Fruit fly (Drosophila melanogaster) whole organism, larva: ENCODE data around the gene Ccdc56.

Source experiments
- noc ChIP-seq: fragments of 200-800 bp; sonication (Bioruptor generic); optimal IDR thresholded peaks from 3 replicates; lab custom pipeline; 2019; ENCODE audit warnings: missing biosample characterization, mild to moderate bottlenecking, missing genetic modification characterization, moderate library complexity

Gene Ccdc56

DNA sequence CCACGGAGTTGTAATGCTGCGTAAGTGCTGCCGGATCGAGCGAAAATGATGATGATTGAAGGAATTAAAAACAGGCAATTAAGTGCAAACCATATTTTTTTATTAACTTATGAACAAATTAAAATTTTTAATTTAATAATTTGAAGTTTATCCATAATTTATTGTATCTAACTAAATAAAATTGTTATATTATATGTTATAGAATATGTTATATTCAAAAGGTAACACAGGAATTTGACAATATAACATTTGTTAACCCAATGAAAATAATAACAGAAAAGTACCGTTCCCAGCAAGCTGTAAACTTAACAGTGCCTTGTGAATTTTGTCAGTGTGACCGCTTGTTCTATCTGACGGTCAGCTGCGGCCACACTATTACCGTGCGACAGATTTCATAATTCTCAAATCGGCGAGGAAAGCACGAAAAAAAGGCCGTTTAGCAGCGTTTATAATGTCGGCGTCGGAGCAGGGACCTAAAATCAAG, at the start of gene Ccdc56, which contains the start of gene mtTFB1:
Gene Ccdc56 (plus strand): TSS at position 347 of the 484 bp plus-strand sequence.
Gene mtTFB1 (plus strand): TSS at position 347 of the 484 bp plus-strand sequence.
- no peak for TF ChIP-seq noc

DNA sequence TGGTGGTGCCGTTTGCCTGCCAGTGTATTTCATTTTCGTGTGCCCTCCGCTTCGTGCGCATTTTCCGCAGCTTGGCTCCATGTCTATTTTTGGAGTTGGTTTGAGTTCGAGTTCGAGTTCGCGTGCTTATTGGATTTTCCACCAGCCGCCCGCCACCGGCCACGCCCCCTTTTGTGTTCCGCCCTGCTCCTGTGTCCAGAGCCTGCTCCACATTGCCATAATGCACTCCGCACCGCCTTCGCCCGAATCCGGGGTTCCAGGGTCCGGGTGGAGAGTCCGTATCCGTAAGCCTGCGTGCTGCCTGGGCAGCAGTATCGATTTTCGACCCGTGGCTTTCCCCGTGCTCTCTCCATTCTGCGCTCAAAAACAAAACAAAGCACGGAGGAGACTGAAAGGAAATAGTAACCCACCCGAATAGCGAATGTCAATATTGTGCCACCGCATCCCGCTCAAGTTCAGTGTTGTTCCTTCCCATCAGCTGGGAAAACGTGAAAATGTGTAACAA, 30.4 kb upstream of the Ccdc56 start:
- no peak for TF ChIP-seq noc

DNA sequence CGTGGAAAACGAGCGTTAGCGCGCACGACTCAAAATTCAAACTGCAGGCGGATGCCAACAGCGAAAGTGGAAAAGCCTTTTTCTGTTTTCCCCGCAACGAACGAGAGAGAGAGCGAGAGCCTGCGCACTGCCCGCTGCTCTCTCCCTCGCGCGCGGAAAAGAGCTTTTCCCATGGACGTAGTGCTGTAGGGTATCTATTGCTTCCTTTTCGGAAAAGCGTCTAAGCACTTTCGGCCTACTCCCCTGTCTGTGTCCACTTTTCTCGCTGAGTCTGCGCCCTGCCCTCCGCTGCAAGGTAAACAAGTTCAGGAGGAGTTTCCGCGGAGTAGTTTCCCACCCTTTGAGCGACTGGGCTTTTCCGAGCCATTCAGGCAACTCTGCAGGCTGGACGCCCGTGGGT, 28.5 kb upstream of the Ccdc56 start, which contains the start of gene CG32085:
Gene CG32085 (minus strand): TSS at position 47 of the 400 bp plus-strand sequence.
- no peak for TF ChIP-seq noc

DNA sequence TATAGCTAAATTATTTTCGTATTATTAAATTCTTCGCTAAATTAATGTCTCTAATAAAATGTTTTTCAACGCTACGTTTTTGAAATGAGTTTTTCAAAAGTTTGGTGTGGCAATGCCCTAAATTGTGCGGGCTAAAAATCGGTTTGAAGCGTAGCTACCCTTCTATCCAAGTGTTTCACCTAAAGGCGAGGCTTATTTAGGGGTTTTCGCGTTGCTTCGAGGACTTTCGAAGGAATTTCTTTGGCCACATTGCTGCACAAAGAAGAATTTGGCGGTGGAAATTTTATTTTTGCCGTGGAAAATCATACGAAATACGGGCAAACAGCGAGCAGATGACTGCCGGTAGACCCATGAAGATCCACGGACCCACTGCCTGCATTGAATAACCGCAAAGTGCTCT, 27.0 kb upstream of the Ccdc56 start, which contains the start of gene TfIIEalpha:
Gene TfIIEalpha (plus strand): TSS at position 245 of the 400 bp plus-strand sequence.
- no peak for TF ChIP-seq noc

DNA sequence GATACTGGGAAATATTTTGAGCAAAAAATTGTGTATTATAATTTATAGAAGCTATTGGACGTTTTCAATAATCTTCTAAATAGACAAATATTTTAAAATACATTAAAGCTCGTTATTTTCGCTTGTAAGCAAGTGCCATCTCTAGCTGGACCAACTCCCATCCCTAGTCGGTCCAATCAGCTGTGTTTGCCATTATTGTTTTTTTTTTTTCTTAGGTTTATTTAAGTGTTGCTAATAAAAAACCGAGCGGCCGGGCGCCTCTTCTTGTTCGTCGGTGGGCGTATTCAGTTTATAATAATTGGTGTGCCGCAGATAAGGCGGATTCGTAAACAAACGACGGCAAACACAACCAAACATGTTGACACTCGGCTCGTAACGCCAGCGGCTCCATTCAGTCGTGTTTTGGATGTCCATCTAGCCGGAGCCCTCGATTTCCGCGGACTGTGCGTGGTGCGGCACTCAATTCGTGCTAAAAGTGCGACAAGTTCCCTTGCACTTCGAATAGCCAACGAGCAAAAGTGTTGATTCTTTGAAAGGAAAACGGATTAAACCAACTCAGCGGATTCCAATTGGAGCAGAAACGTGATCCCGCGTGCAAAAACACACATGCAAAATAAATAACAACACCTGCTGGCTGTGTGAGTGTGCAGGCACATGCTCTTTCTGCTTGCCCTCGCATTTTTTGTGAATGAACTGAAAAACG, 24.8 kb upstream of the Ccdc56 start, which contains the start of gene Sugb:
Gene Sugb (plus strand): TSS at position 162 of the 703 bp plus-strand sequence.
- peak; percentile 72 for TF ChIP-seq noc

DNA sequence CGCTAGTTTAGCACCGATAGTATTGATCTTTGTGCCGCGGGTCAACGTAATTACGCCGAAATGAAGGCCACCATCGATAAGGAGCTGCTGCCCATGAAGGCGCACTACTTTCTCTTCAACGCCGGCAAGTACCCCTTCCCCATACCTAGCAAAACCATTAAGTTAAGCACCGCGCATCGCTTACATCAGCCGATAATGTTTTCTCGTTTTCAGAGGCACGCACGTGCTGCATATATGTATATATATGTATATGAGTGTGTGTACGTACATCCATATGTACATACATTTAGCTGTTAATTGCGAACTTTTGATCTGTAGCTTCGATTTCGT, 24.3 kb upstream of the Ccdc56 start:
- TF ChIP-seq noc = no peak

DNA sequence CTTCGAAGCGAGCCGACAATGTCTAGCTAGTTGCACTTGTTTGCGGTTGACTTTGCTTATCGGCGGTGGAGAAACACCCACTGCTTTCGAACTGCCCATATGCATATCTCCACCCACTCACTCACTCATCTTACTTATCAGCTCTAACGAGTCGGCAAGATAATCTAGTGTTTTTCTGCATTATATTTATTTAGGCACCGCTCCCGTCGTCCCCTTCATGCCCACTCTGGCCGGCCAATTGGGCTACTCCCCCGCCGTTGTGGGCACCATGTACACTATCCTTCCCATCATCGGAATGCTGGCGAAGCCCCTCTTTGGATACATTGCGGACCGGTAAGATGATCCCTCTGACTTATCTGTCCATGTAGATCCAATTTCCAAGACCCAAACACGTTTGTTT, 22.9 kb upstream of the Ccdc56 start:
- no peak for TF ChIP-seq noc

DNA sequence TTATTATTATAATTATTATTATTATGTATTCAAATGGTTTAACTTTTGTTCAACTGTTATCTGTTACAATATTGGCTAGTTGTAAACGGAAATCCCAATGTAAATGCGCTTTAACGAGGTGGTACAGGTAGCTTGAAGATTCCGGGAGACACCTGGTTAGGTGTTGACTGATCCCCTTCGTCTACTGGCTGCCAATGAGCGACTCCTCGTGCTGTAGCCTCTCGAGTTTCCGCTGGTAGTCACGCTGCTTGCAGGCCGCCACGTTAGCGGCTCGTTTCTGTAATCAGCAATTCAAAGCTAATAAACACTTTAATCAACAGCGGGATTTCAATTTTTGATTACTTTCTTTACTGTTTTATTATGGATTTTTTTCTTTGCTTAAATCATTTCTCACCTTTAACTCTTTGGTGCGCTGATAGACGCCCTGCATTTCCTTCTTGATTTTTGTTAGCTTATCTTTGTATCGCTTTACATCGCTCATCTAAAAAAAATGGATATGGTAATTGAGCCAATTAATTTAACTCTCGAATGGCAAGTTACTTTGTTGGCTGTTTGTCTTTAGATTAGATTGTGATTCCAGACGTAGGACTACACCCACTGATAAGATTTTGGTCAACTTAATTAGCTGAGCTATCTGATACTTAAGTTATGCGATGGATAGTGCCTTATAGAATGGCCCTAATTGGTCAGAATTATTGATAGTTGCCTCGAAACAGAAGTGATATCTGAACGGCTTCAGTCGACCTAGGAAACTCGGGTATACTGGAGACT, 18.8 kb upstream of the Ccdc56 start:
- no peak for TF ChIP-seq noc

DNA sequence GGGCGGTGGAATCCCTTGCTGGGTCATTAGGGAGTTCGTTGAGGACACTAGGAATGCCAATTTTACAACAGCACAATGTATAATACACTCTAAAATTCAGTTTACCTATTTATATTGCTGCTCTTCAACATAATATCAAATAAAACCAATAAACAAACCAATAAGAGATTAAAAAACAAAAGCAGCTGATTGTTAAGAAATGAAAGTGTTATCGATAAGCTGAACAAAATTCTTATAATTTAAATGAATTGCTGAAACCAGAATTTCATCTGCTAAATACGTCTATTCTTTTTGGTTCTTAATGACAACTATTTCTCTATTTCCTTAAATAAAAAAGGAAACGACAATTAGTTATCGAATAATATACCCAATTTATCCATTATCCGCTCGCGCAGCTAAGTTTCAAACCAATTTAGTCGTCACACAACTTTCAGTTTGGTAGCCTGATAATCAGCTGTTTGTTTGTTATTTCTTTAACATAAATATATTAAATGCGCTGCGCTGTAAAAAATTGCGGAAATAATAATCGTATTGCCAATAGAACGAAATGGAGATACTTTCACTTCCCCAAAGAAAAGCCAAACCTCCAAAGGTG, 17.5 kb upstream of the Ccdc56 start, which contains the start of the genes Pldn and CG14135:
Gene Pldn (minus strand): TSS at position 197 of the 595 bp plus-strand sequence.
Gene CG14135 (plus strand): TSS at position 369 of the 595 bp plus-strand sequence.
- no peak for TF ChIP-seq noc

DNA sequence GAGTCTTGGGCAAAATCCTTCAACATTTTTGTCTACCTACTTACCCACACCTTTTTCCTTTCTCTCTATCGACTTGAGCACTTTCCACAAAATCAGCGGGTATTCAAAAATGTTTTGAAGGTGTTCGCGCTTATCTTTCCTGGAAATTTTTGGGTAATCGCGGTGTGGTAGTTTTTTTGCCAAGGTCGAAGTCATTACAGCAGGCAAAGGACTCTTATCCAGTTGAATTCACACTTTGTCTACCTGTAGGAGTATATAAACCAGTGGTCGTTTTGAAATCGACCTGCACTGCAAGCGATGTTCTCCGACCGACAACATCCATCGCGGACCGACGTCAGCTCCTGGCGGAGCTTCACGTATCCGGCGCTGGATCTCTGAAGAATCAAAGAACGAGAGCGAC, 15.9 kb upstream of the Ccdc56 start:
- no peak for TF ChIP-seq noc

DNA sequence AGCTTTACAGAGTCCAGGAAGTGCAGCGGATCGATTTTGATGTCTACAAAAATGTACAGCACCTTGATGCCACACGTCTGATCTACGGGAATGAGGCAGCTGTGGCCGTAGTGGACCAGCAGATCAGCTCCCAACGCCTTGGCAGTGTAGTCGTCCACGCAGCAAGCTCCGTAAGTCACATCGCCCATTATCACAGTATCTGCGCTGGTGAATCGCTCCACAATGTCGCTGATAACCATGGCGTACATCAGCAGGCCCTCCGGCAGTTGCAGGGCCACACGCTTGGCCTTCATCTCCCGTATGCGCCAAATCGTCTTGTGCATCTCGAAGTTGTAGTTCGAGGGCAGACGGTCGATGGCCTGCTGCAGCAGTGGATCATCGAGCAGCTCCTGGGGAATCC, 13.7 kb upstream of the Ccdc56 start:
- TF ChIP-seq noc = no peak

DNA sequence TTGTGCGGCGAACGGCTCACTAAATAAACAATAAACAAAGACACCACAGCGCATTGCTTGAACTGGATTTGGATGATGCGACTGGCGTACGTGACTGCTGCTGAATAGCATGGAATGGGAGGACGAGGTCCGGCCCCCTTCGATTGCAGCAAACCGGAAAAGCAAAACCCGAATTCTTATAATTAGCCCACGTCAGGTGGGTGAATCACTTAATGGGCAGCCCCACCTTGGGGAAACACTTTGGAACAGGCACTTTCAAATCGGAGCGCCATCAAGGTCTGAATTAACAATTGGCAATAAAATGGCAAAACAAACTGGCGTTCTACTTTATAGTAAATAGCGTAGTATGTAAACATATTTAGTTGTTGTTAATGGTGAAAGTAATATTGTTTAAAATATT, 13.0 kb upstream of the Ccdc56 start:
- no peak for TF ChIP-seq noc

DNA sequence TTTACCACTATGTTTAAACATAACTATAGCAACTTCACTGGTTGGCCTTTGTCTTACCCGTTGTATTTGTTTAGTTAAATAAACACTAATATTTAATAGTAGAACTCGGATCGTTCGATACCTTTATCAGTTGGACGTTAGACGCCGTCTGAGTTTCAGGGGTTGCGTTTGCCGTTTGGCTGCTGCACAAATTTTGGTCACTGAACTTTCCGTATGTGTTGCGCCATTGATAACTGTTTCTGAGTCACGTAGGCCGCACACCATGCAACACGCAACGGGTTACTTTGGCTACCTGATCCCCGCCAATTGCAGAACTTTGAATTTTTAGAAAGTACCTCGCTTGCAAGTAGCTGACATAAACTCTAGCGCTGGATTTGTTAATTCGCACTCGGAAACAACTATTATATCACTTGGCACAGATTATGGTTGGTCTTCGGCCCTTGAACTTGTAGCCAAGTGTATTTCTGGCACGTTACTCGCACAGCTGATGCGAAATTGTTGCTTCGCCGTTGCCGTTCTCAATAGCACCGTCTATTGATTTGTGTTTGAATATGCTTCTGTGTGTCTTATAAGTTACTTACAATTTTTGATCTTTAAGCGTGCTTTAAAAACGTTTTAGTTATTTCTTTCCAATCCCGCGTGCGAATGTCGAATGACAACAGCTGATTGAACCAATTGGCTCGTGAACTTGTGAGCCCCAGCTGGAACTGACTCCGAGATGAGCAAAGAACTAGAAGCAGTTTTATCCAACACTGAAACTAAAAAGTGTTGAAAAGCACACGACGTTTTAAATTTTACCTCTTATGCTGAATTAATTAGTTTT, 12.3 kb upstream of the Ccdc56 start, which contains the start of gene Dph1:
Gene Dph1 (minus strand): TSS at position 670 of the 823 bp plus-strand sequence.
- TF ChIP-seq noc = peak; percentile 65

DNA sequence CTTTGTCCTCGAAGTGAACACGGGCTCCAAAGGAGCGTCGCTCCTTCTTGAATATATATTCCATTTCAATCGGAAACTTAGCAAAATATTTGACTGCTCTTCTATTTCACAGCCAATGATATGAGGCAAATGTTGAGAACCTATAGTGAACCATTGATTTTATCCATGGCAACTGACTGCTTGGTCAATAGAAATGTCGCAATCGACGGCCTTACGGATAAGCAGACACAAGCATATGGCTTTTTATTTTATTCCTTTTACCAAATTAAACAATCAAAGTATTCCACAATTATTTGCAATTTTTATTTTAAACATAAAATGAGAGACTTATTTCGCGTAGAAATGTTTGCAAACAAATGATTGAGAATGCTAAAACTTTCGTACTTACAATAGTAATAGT, 9.6 kb upstream of the Ccdc56 start, which contains the start of gene Dnai2:
Gene Dnai2 (minus strand): TSS at position 101 of the 400 bp plus-strand sequence.
- no peak for TF ChIP-seq noc

DNA sequence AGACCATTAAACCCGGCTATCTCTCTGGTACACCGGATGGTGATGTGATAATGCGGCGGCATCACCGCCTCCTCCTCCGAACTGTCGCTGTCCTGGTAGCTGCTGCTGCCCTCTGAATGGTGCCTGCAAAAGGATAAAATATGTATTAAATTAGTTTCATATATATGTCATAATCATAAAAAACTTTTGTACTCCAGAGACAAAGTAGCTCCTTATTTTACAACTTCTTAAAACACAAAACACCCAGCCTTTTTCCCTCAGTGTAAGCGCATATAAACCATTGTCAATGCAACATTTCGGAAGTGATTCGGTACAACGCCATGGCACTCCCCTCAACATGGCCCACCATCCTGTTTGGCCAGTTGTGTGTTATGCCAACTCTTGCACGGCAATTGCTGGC, 7.1 kb upstream of the Ccdc56 start:
- no peak for TF ChIP-seq noc

DNA sequence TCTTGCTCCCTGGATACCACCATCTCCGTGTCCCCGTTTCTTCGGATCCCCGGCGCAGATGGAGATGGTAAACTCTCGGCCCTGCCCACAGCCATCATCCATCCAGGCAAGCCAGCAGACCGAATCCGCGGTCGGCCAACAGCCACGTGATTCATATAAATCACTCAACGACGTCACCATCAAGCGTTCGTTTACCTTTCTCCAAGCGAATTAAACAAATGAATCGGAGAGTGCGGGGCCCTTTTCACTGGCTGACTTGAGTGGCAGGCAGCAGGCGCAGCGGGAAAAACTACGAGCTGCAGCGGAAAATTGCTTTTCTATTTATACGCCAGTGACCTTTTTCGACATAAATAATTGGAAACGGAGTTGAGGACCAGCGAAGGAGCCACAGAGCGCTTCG, 5.2 kb upstream of the Ccdc56 start:
- no peak for TF ChIP-seq noc
